Fruit fly (Drosophila melanogaster): ENCODE measurements around the gene CG5039.

The CG5039 gene

dm6 chr3R:25680528-25680927 lies 2.0 kb downstream of the CG5039 start, which contains the start of the genes CG4743 and Idh3g (continued):
- TF ChIP-seq lov (optimal IDR thresholded peaks at IDR 0.05) (no peak), lov (GFP tag; IDR thresholded peaks at IDR 0.05) (peak; percentile 92), tgo (GFP tag; IDR thresholded peaks at IDR 0.05) (peak; percentile 96), tio (GFP tag; optimal IDR thresholded peaks at IDR 0.05) (peak; percentile 94), ash1 (GFP tag; optimal IDR thresholded peaks at IDR 0.05) (peak; percentile 45), Hmr (GFP tag; optimal IDR thresholded peaks at IDR 0.05) (peak; percentile 97), Awh (GFP tag; IDR thresholded peaks at IDR 0.05) (peak; percentile 96), psq (GFP tag; optimal IDR thresholded peaks at IDR 0.05) (peak; percentile 85), CG31388 (GFP tag; optimal IDR thresholded peaks at IDR 0.05) (peak; percentile 94), peb (GFP tag; IDR thresholded peaks at IDR 0.05) (peak; percentile 94), nerfin-1 (tag; optimal IDR thresholded peaks at IDR 0.05) (peak; percentile 96), yki (optimal IDR thresholded peaks at IDR 0.05) (no peak), Sry-β (GFP tag; optimal IDR thresholded peaks at IDR 0.05) (peak; percentile 71), Deaf1 (tag; optimal IDR thresholded peaks at IDR 0.05) (peak; percentile 82), zfh2 (GFP tag; optimal IDR thresholded peaks at IDR 0.05) (peak; percentile 78), wdn (GFP tag; IDR thresholded peaks at IDR 0.05) (peak; percentile 95), NC2α (GFP tag; optimal IDR thresholded peaks at IDR 0.05) (peak; percentile 57), CG8944 (GFP tag; optimal IDR thresholded peaks at IDR 0.05) (peak; percentile 18), Dfd (GFP tag; optimal IDR thresholded peaks at IDR 0.05) (no peak), wor (GFP tag; IDR thresholded peaks at IDR 0.05) (peak; percentile 90), CG4617 (GFP tag; optimal IDR thresholded peaks at IDR 0.05; ENCODE audit: borderline replicate concordance) (peak; percentile 96), NfI (GFP tag; optimal IDR thresholded peaks at IDR 0.05) (peak; percentile 96), Hr3 (GFP tag; optimal IDR thresholded peaks at IDR 0.05) (peak; percentile 96), Doc3 (GFP tag; IDR thresholded peaks at IDR 0.05; ENCODE audit: partially characterized antibody) (no peak), CG1529 (GFP tag; optimal IDR thresholded peaks at IDR 0.05) (peak; percentile 92), ewg (GFP tag; optimal IDR thresholded peaks at IDR 0.05) (peak; percentile 92), CG1024 (GFP tag; IDR thresholded peaks at IDR 0.05) (peak; percentile 86; the same call in 1 of the 2 replicates), chinmo (GFP tag; IDR thresholded peaks at IDR 0.05; ENCODE audit: partially characterized antibody) (no peak), sqz (GFP tag; optimal IDR thresholded peaks at IDR 0.05) (peak; percentile 94), Asciz (GFP tag; optimal IDR thresholded peaks at IDR 0.05) (peak; percentile 92), Opbp (GFP tag; IDR thresholded peaks at IDR 0.05; ENCODE audit: partially characterized antibody) (no peak), nerfin-2 (GFP tag; IDR thresholded peaks at IDR 0.05; ENCODE audit: partially characterized antibody) (no peak), chn (GFP tag; optimal IDR thresholded peaks at IDR 0.05) (peak; percentile 88), CG33213 (GFP tag; optimal IDR thresholded peaks at IDR 0.05) (peak; percentile 74), cwo (GFP tag; optimal IDR thresholded peaks at IDR 0.05) (peak; percentile 93), gsb (GFP tag; IDR thresholded peaks at IDR 0.05) (peak; percentile 85), Dll (GFP tag; IDR thresholded peaks at IDR 0.05; ENCODE audit: partially characterized antibody) (0 out of 4 replicates have a peak, but pooled peaks have one; percentile 24), CG12299 (tag; optimal IDR thresholded peaks at IDR 0.05) (peak; percentile 97), kay (GFP tag; optimal IDR thresholded peaks at IDR 0.05) (peak; percentile 92), CG7963 (GFP tag; IDR thresholded peaks at IDR 0.05; ENCODE audit: partially characterized antibody) (no peak), CG13287 (GFP tag; IDR thresholded peaks at IDR 0.05; ENCODE audit: partially characterized antibody) (peak; percentile 58), Dref (GFP tag; IDR thresholded peaks at IDR 0.05) (no peak), dmrt99B (tag; optimal IDR thresholded peaks at IDR 0.05) (peak; percentile 97), seq (GFP tag; IDR thresholded peaks at IDR 0.05) (peak; percentile 95), Abd-B (GFP tag; optimal IDR thresholded peaks at IDR 0.05) (peak; percentile 99), crc (GFP tag; optimal IDR thresholded peaks at IDR 0.05) (peak; percentile 51), HmgZ (tag; optimal IDR thresholded peaks at IDR 0.05) (peak; percentile 98), ato (GFP tag; IDR thresholded peaks at IDR 0.05; ENCODE audit: partially characterized antibody) (no peak), CG1602 (GFP tag; optimal IDR thresholded peaks at IDR 0.05) (peak; percentile 97), ab (GFP tag; optimal IDR thresholded peaks at IDR 0.05) (no peak), sug (tag; optimal IDR thresholded peaks at IDR 0.05) (peak; percentile 97)

Data from whole organism, embryonic.